Worm (Caenorhabditis elegans) whole organism, late embryonic: ENCODE results near the gene F58A6.9.

Source experiments
- C08G9.2 ChIP-seq: sonication (generic microtip); optimal IDR thresholded peaks from 2 replicates; lab custom pipeline; 2016; ENCODE audit warnings: mild to moderate bottlenecking, missing genetic modification characterization, moderate library complexity, missing compliant biosample characterization
- F13H6.1 ChIP-seq: sonication (generic microtip); optimal IDR thresholded peaks from 2 replicates; lab custom pipeline; 2016; ENCODE audit warnings: missing genetic modification characterization, missing compliant biosample characterization
- ceh-14 ChIP-seq: sonication (generic microtip); optimal IDR thresholded peaks from 2 replicates; lab custom pipeline; 2016; ENCODE audit warnings: missing genotype, missing genetic modification characterization, missing compliant biosample characterization
- ceh-18 ChIP-seq: sonication (generic microtip); optimal IDR thresholded peaks from 2 replicates; lab custom pipeline; 2016; ENCODE audit warnings: missing genetic modification characterization, missing compliant biosample characterization
- ceh-2 ChIP-seq: sonication (generic microtip); optimal IDR thresholded peaks from 2 replicates; lab custom pipeline; 2016; ENCODE audit warnings: missing genotype, missing genetic modification characterization, missing compliant biosample characterization
- ceh-22 ChIP-seq: sonication (generic microtip); optimal IDR thresholded peaks from 2 replicates; lab custom pipeline; 2017; ENCODE audit warnings: missing biosample characterization, missing genetic modification characterization
- ceh-24 ChIP-seq: sonication (generic microtip); optimal IDR thresholded peaks from 2 replicates; lab custom pipeline; 2016; ENCODE audit warnings: mild to moderate bottlenecking, missing genetic modification characterization, missing compliant biosample characterization
- ceh-31 ChIP-seq: sonication (generic microtip); optimal IDR thresholded peaks from 2 replicates; lab custom pipeline; 2016; ENCODE audit warnings: missing genetic modification characterization, missing compliant biosample characterization
- ceh-6 ChIP-seq: fragments of 200-800 bp; sonication (Bioruptor generic); optimal IDR thresholded peaks from 2 replicates; lab custom pipeline; 2018; ENCODE audit warnings: mild to moderate bottlenecking, missing genetic modification characterization, missing compliant biosample characterization
- elt-2 ChIP-seq: sonication (generic microtip); optimal IDR thresholded peaks from 2 replicates; lab custom pipeline; 2016; ENCODE audit warnings: missing genetic modification reagents, missing genetic modification characterization, missing compliant biosample characterization
- elt-4 ChIP-seq: sonication (generic microtip); optimal IDR thresholded peaks from 2 replicates; lab custom pipeline; 2016; ENCODE audit warnings: missing genetic modification characterization, missing compliant biosample characterization
- eyg-1 ChIP-seq: sonication (generic microtip); optimal IDR thresholded peaks from 2 replicates; lab custom pipeline; 2016; ENCODE audit warnings: missing genotype, missing genetic modification characterization, missing compliant biosample characterization
- fax-1 ChIP-seq: sonication (generic microtip); optimal IDR thresholded peaks from 2 replicates; lab custom pipeline; 2016; ENCODE audit warnings: missing genotype, missing genetic modification characterization, missing compliant biosample characterization
- fkh-10 ChIP-seq: fragments of 150-350 bp; optimal IDR thresholded peaks from 2 replicates; lab custom pipeline; 2014; ENCODE audit warnings: missing biosample characterization, missing genetic modification reagents, missing genetic modification characterization
- fkh-6 ChIP-seq: sonication (generic microtip); optimal IDR thresholded peaks from 2 replicates; lab custom pipeline; 2016; ENCODE audit warnings: missing genetic modification characterization, missing compliant biosample characterization
- hlh-13 ChIP-seq: fragments of 200-800 bp; sonication (Bioruptor generic); optimal IDR thresholded peaks from 2 replicates; lab custom pipeline; 2018; ENCODE audit warnings: mild to moderate bottlenecking, missing genetic modification characterization, missing compliant biosample characterization
- hlh-30 ChIP-seq: sonication (generic microtip); optimal IDR thresholded peaks from 2 replicates; lab custom pipeline; 2017; ENCODE audit warnings: antibody characterized with exemption, missing genetic modification characterization, missing compliant biosample characterization; ENCODE audit not compliant: insufficient read depth
- hlh-8 ChIP-seq: sonication (generic microtip); optimal IDR thresholded peaks from 2 replicates; lab custom pipeline; 2016; ENCODE audit warnings: missing genotype, missing genetic modification characterization, missing compliant biosample characterization
- lin-11 ChIP-seq: fragments of 200-800 bp; sonication (Bioruptor generic); optimal IDR thresholded peaks from 2 replicates; lab custom pipeline; 2018; ENCODE audit warnings: mild to moderate bottlenecking, missing genetic modification characterization, missing compliant biosample characterization
- nfya-1 ChIP-seq: sonication (generic microtip); optimal IDR thresholded peaks from 2 replicates; lab custom pipeline; 2017; ENCODE audit warnings: missing genetic modification characterization, mild to moderate bottlenecking, missing compliant biosample characterization, antibody characterized with exemption, moderate library complexity
- nhr-11 ChIP-seq: fragments of 150-350 bp; optimal IDR thresholded peaks from 2 replicates; lab custom pipeline; 2014; ENCODE audit warnings: missing biosample characterization, missing genetic modification characterization
- pag-3 ChIP-seq: sonication (generic microtip); optimal IDR thresholded peaks from 2 replicates; lab custom pipeline; 2016; ENCODE audit warnings: missing compliant biosample characterization, missing genetic modification characterization, borderline replicate concordance
- pat-9 ChIP-seq: fragments of 200-800 bp; sonication (Bioruptor generic); optimal IDR thresholded peaks from 2 replicates; lab custom pipeline; 2018; ENCODE audit warnings: mild to moderate bottlenecking, missing genetic modification characterization, moderate library complexity, missing compliant biosample characterization
- pax-1 ChIP-seq: fragments of 150-350 bp; optimal IDR thresholded peaks from 2 replicates; lab custom pipeline; 2014; ENCODE audit warnings: missing biosample characterization, missing genetic modification characterization
- pros-1 ChIP-seq: fragments of 150-350 bp; optimal IDR thresholded peaks from 2 replicates; lab custom pipeline; 2014; ENCODE audit warnings: missing biosample characterization, missing genetic modification reagents, missing genetic modification characterization
- sdc-2 ChIP-seq: sonication (generic microtip); optimal IDR thresholded peaks from 2 replicates; lab custom pipeline; 2016; ENCODE audit warnings: missing genotype, missing genetic modification characterization, missing compliant biosample characterization
- sox-2 ChIP-seq: fragments of 200-800 bp; sonication (Bioruptor generic); IDR thresholded peaks from 2 replicates; pipeline ENCODE4 v1.3.6; 2022; ENCODE audit warnings: missing genetic modification reagents, missing genetic modification characterization, missing compliant biosample characterization
- ttx-3 ChIP-seq: sonication (generic microtip); optimal IDR thresholded peaks from 2 replicates; lab custom pipeline; 2016; ENCODE audit warnings: missing genetic modification reagents, missing genetic modification characterization, missing compliant biosample characterization
- unc-55 ChIP-seq: sonication (generic microtip); optimal IDR thresholded peaks from 2 replicates; lab custom pipeline; 2017; ENCODE audit warnings: missing biosample characterization, missing genetic modification reagents, missing genetic modification characterization
- zip-5 ChIP-seq: sonication (generic microtip); optimal IDR thresholded peaks from 2 replicates; lab custom pipeline; 2016; ENCODE audit warnings: missing genetic modification characterization, missing compliant biosample characterization
- ztf-16 ChIP-seq: sonication (generic microtip); optimal IDR thresholded peaks from 2 replicates; lab custom pipeline; 2017; ENCODE audit warnings: missing genetic modification characterization, missing compliant biosample characterization

Gene F58A6.9

DNA sequence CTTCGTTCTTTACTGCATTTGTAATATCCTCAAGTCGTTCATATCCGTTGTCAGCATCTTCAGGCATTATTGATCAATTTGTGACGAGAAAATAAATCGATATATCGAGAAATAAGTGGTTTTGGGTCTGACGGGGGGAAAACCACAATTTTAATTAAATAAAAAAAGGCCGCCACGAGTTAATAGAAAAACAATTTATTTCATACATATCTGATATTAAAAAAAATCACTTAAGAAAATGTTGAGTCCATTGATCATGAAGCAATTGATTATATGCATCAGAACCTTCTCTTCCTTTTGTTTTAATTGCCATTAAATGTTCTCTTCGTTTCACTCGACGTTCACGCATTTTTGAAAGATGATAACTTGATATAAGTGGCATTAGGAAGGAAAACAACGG, 10.3 kb downstream of the F58A6.9 start, which contains the start of gene F58A6.5:
Gene F58A6.5, minus strand, starts transcription at position 101 of the 400 bp plus-strand sequence.
- TF ChIP-seq ceh-24 (no peak), ceh-22 (no peak), fax-1 (tag; lab: Kevin White, UChicago) (no peak), sdc-2 (tag; lab: Kevin White, UChicago) (no peak), fkh-6 (tag; lab: Kevin White, UChicago) (no peak), elt-4 (no peak), ceh-14 (no peak), ceh-2 (tag; lab: Kevin White, UChicago) (no peak), ceh-18 (tag; lab: Kevin White, UChicago) (no peak), pat-9 (tag; lab: Kevin White, UChicago) (no peak)

DNA sequence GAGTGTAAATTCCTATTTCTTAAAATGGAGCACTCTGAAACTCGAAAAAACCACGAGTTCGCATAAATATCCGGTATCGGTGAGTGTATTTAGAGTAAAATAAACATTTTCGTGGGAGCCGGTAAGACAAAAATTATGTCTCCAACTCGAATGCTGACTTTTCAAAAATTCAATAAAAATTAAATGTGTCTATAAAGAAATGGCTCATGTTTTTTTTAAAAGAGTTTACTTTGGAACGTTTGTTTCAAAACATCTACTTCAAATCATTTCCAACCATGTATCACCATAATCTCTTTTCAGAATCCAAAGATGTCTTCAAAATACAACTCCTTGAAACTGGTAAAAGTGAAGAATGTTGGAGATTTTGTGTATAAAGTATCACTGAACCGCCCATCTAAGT, 16.1 kb downstream of the F58A6.9 start, which contains the start of gene F58A6.1:
Gene F58A6.1, plus strand, starts transcription at position 301 of the 400 bp plus-strand sequence.
- TF ChIP-seq ceh-6 (GFP tag; lab: Kevin White, UChicago) (no peak), pax-1 (tag; lab: Kevin White, UChicago) (no peak), ceh-22 (no peak), lin-11 (tag; lab: Kevin White, UChicago) (no peak), ceh-2 (tag; lab: Kevin White, UChicago) (no peak), sox-2 (GFP tag; lab: Robert Waterston, UW) (no peak), F13H6.1 (tag; lab: Kevin White, UChicago) (no peak), nhr-11 (tag; lab: Kevin White, UChicago) (no peak), hlh-30 (tag; lab: Kevin White, UChicago) (no peak)

DNA sequence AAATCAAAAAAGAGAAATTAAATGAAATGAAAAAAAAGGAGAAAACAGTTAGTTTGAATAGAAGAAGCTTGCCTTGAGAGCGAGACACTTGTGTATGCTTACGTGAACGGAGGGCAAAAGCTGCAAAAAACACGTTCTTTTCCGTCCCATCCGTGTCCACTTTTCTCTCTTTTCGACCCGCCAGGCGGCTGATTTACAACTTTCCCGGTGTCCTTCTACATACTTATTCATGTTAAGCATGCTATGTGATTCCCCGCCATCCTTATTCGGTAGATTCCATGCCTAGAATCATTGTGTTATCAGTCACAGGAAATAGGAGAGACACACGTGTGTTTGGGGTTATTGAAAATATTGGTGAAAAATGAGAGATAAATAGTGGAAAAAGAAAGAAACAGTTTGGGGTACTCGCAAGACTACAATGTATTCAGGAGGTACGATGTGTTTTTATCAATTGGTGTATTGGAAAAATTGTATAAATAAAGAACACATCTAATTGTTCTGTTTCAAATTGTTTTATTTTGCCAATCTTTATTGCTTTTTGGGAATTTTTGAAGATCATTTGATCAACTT, 16.6 kb downstream of the F58A6.9 start, which contains the start of gene nas-29:
Gene nas-29, minus strand, starts transcription at position 92 of the 570 bp plus-strand sequence.
- TF ChIP-seq C08G9.2 (tag; lab: Kevin White, UChicago) (no peak), ceh-18 (tag; lab: Kevin White, UChicago) (no peak), elt-2 (peak; percentile 65), elt-4 (no peak)

DNA sequence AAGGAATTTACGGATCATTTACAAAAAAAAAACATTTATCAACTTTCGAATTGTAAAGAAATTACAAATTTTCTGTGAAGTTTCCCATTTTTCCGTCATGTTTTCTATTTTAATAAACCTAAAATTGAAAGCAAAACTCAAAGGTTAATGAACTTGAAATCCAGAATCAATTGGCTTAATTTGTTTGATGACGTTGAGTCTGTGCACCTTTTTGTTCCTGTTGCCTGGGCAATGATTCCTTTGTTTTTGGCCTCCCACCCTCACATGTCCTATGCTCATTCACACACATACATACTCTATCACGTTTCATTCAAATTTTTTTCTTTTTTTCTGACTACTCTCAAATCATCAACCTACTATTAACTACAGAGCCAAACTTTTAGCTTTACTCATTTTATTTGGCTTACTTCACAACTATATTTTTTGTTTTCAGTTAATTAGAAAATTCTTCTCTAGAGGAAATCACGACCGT, 22.3 kb downstream of the F58A6.9 start, which contains the start of gene F58A6.2:
Gene F58A6.2, plus strand, starts transcription at position 422 of the 472 bp plus-strand sequence.
- TF ChIP-seq hlh-30 (tag; lab: Kevin White, UChicago) (no peak), ceh-18 (tag; lab: Kevin White, UChicago) (no peak), hlh-13 (GFP tag; lab: Kevin White, UChicago) (no peak), ttx-3 (tag; lab: Kevin White, UChicago) (no peak), ztf-16 (no peak), unc-55 (GFP tag; lab: Kevin White, UChicago) (no peak), ceh-2 (tag; lab: Kevin White, UChicago) (no peak)

DNA sequence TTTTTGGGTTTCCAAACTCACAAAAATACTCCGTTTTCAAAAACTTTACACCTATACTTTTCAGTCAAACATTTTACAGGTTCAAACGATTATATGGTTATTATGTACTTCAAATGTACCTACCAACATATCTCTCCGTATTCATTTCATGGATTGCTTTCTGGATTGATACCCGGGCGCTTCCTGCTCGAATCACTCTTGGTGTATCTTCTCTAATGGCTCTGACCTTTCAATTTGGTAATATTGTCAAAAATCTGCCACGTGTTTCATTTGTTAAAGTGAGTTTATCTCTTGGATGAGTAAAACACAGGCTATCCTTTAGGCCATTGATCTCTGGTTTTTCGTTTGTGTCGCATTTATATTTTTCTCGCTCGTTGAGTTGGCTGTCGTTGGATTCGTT, 26.9 kb downstream of the F58A6.9 start:
- TF ChIP-seq ceh-31 (tag; lab: Kevin White, UChicago) (no peak), pros-1 (no peak), eyg-1 (no peak), fkh-10 (GFP tag; lab: Kevin White, UChicago) (no peak), pag-3 (tag; lab: Kevin White, UChicago) (no peak), C08G9.2 (tag; lab: Kevin White, UChicago) (no peak), ztf-16 (no peak), sdc-2 (tag; lab: Kevin White, UChicago) (no peak), nfya-1 (tag; lab: Kevin White, UChicago) (no peak), ceh-22 (no peak), zip-5 (tag; lab: Kevin White, UChicago) (no peak), hlh-8 (no peak)
